Fruit fly (Drosophila melanogaster) ovary, adult (tissue): Measurements from ENCODE around the gene mRpS18B.

ENCODE experiments used
- CG17801 ChIP-seq: fragments of 200-800 bp; optimal IDR thresholded peaks from 2 replicates; lab custom pipeline; 2019; ENCODE audit warnings: missing biosample characterization, mild to moderate bottlenecking, missing genetic modification characterization, moderate library complexity; ENCODE audit not compliant: partially characterized antibody

mRpS18B gene

DNA sequence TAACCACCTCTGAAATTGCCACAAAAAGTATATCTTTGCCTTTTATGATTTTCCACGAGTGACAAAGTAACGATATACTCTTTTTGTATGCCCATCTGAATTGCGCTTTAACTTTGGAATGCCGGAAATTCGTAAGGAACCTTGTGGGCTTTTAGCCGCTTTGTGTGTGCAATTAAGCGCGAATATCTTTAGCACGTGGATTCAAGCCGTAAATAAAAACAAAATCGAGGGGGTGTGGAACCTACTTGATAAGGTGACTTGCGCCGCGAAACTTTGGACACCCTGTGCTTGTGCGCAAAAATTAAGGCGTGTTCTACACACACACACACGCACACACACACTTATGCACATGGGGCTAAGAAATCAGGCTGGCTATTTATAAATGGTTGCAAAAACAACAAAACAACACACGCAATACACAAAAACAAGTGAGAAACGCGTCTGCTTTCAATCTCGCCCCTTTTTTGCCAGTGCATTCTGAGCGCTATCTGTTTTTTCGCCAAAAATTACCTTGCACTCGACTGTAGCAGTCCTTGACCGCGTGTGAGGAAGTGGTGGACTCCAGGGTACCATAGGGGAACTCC, 12.9 kb downstream of the mRpS18B start:
- TF ChIP-seq CG17801 (GFP tag; lab: Kevin White, UChicago), result no peak

dm6 chr2L:20082965-20083855, 13.8 kb downstream of the mRpS18B start:
- no peak for TF ChIP-seq CG17801 (GFP tag; lab: Kevin White, UChicago)

DNA sequence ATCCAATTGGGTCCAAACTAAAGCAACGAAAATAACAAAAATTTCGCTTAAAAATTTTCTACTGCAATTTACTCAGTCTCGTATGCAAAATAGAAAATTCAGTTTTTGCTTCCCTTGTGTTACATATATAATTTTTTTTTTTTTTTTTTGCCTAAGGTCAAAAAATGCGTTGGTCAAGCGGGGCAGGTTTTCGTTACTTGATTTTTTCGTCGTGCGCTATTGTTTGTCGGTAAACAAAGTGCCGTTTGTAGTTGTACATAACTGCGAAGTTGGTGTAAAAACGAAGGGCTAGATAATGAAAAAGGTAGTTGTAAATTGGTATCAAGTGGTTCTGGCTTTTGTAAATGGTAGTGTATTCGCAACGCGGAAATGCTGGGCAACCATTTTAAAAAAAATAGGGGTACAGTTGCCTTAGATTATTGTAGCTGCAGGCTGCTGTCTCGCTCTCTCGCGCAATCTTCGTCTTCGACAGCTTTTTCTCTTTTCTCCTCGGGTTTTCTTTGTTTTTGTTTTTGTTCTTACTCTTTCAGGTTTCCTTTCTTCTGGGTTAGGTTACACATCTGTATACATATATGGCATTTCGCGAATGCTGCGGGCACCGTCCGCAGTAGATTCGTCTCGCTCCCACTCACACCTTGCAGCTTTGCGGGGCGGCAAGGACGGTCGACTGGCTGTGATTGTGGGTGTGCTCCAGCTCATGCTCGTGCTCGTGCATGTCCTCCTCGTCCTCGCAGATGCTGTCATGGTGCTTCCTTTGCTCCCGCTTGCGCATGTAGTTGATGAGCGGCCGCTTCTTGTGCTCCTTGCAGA, 14.7 kb downstream of the mRpS18B start:
- no peak for TF ChIP-seq CG17801 (GFP tag; lab: Kevin White, UChicago)

DNA sequence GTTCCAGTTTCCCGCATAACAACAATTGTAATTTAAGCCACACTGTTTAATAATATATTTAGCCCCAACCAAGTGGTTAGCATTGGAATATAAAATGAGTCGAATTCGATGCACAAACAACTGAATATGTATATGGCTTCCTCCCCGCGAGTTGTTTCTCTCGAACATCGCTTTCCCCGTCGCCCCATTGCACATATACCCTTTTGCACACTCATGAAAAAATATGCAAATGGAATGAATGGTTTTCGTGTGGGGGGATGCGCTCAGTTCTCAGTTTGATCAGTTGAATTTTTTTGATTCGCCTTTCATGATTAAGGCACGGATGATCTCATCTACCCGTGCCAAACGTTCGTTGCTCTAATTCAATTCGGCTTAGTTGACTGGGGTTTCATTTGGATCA, 16.3 kb downstream of the mRpS18B start:
- no peak for TF ChIP-seq CG17801 (GFP tag; lab: Kevin White, UChicago)

dm6 chr2L:20078880-20079279, 18.2 kb downstream of the mRpS18B start:
- TF ChIP-seq CG17801 (GFP tag; lab: Kevin White, UChicago), result no peak

- TF ChIP-seq CG17801 (GFP tag; lab: Kevin White, UChicago), result peak; percentile 11
Measured at dm6 chr2L:20077423-20078401, 19.3 kb downstream of the mRpS18B start.

- TF ChIP-seq CG17801 (GFP tag; lab: Kevin White, UChicago), result peak; percentile 62
Measured at dm6 chr2L:20075234-20075803, 21.7 kb downstream of the mRpS18B start, which contains the start of the genes pr and neb. Gene pr (minus strand): TSS chr2L:20075458. Gene neb (plus strand): TSS chr2L:20075757.

dm6 chr2L:20074388-20074787, 22.7 kb downstream of the mRpS18B start:
- TF ChIP-seq CG17801 (GFP tag; lab: Kevin White, UChicago), result no peak

DNA sequence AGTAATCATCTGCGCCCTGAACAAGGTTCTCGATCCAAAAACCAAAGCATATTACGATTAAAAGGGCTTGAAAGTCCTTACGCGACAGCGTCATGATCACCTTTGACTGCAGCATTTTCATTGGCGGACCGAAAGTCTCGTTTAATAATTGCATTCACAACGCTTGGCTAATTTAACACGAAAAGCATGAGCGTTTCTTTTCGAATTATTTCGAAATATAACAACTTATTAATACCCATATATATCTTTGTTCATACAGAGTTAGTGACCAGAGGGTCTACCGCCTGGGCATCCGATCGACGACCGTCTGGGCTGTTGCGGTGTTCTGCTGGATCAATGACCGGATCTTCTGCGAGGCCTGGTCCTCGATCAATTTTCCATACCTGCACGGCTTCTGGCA, 25.0 kb downstream of the mRpS18B start, which contains the start of gene CG10730:
CG10730 (minus strand) TSS at position 101 of the 400 bp plus-strand sequence.
- no peak for TF ChIP-seq CG17801 (GFP tag; lab: Kevin White, UChicago)

DNA sequence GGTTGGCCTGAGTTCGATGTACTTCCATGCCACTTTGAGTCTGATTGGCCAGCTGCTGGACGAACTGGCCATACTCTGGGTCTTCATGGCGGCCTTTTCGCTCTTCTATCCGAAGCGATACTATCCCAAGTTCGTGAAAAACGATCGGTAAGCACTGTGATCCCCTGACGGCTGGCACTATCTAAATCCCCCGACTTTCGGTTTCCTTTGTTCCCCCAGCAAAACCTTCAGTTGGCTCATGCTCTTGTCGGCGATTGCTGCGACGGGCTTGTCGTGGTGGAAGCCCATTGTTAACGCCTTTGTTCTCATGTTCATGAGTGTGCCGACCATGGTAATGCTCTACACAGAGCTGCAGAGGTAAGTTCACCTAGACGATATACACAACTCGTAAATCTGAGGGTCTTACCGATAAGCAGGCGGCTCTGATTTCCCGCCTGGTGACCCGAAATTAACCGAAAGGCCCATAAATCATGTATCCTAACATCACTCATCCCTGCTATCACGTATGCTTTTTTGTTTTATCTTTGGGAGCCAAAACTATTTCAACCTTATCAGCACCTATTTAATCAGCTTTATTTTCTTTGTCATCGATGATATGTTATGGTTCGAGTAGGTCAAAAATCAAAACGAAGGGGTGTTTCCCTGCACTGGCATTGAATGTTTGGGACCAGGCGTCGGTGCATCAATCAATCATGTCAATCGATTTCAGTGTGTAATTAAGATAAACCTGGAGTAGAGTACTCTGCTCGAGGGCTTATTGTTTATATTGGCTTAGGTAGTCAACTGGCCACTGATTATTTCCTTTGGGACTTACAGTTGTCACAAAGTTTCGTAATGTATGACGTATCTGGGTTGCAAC, 27.7 kb downstream of the mRpS18B start:
- no peak for TF ChIP-seq CG17801 (GFP tag; lab: Kevin White, UChicago)

dm6 chr2L:20067928-20068327, 29.1 kb downstream of the mRpS18B start:
- TF ChIP-seq CG17801 (GFP tag; lab: Kevin White, UChicago), result no peak

- no peak for TF ChIP-seq CG17801 (GFP tag; lab: Kevin White, UChicago)
Measured at dm6 chr2L:20066233-20066650, 30.8 kb downstream of the mRpS18B start, which contains the start of gene bwa. Gene bwa (plus strand): TSS chr2L:20066391.
